Worm (Caenorhabditis elegans) whole organism, early embryonic: ENCODE measurements around the gene K03B4.8.

ENCODE experiments used
- B0310.2 ChIP-seq: sonication (generic microtip); optimal IDR thresholded peaks from 2 replicates; lab custom pipeline; 2016; ENCODE audit warnings: mild to moderate bottlenecking, missing genetic modification characterization, missing compliant biosample characterization
- F13C5.2 ChIP-seq: sonication (generic microtip); optimal IDR thresholded peaks from 2 replicates; lab custom pipeline; 2017; ENCODE audit warnings: mild to moderate bottlenecking, missing genetic modification characterization, inconsistent platforms, missing compliant biosample characterization
- ama-1 ChIP-seq: fragments of 150-350 bp; optimal IDR thresholded peaks from 2 replicates; lab custom pipeline; 2014
- ceh-13 ChIP-seq: fragments of 200-800 bp; sonication (Bioruptor generic); optimal IDR thresholded peaks from 2 replicates; lab custom pipeline; 2018; ENCODE audit warnings: mild to moderate bottlenecking, missing genetic modification characterization, missing compliant biosample characterization
- ceh-36 ChIP-seq: sonication (generic microtip); optimal IDR thresholded peaks from 2 replicates; lab custom pipeline; 2016; ENCODE audit warnings: missing genetic modification characterization, inconsistent platforms, missing compliant biosample characterization
- ets-7 ChIP-seq: sonication (generic microtip); optimal IDR thresholded peaks from 2 replicates; lab custom pipeline; 2016; ENCODE audit warnings: missing genotype, missing genetic modification characterization, missing compliant biosample characterization
- hmbx-1 ChIP-seq: sonication (generic microtip); optimal IDR thresholded peaks from 2 replicates; lab custom pipeline; 2016; ENCODE audit warnings: mild to moderate bottlenecking, missing genetic modification characterization, missing compliant biosample characterization
- hmg-4 ChIP-seq: fragments of 200-800 bp; sonication (Bioruptor generic); optimal IDR thresholded peaks from 2 replicates; lab custom pipeline; 2018; ENCODE audit warnings: mild to moderate bottlenecking, missing genetic modification characterization, missing compliant biosample characterization
- hnd-1 ChIP-seq: sonication (generic microtip); optimal IDR thresholded peaks from 2 replicates; lab custom pipeline; 2016; ENCODE audit warnings: missing genetic modification characterization, missing compliant biosample characterization
- pes-1 ChIP-seq: fragments of 200-800 bp; sonication (Bioruptor generic); IDR thresholded peaks from 2 replicates; pipeline ENCODE4 v1.3.6; 2022; ENCODE audit warnings: missing genetic modification reagents, missing genetic modification characterization, missing compliant biosample characterization
- scrt-1 ChIP-seq: fragments of 200-800 bp; sonication (Bioruptor generic); IDR thresholded peaks from 2 replicates; pipeline ENCODE4 v1.3.6; 2022; ENCODE audit warnings: missing genetic modification characterization, missing compliant biosample characterization
- tbx-11 ChIP-seq: fragments of 200-800 bp; sonication (Bioruptor generic); IDR thresholded peaks from 2 replicates; pipeline ENCODE4 v1.3.6; 2022; ENCODE audit warnings: missing genetic modification characterization, missing compliant biosample characterization
- tbx-37 ChIP-seq: fragments of 200-800 bp; sonication (Bioruptor generic); conservative IDR thresholded peaks from 2 replicates; pipeline ENCODE4 v1.3.6; 2022; ENCODE audit warnings: missing genetic modification reagents, missing genetic modification characterization, missing compliant biosample characterization
- tra-4 ChIP-seq: sonication (generic microtip); optimal IDR thresholded peaks from 2 replicates; lab custom pipeline; 2017; ENCODE audit warnings: missing genetic modification characterization, missing compliant biosample characterization

Gene K03B4.8

ce11 chrV:4624717-4625116, 49.7 kb downstream of the K03B4.8 start:
- no peak for TF ChIP-seq hmg-4
- TF ChIP-seq F13C5.2 (tag; lab: Kevin White, UChicago) = no peak
- TF ChIP-seq ama-1 (lab: Kevin White, UChicago) = no peak
- TF ChIP-seq ceh-36 (tag; lab: Kevin White, UChicago) = no peak
- no peak for TF ChIP-seq ceh-13 (GFP tag; lab: Kevin White, UChicago)
- TF ChIP-seq tbx-37 (GFP tag; lab: Robert Waterston, UW) = no peak
- no peak for TF ChIP-seq ets-7 (tag; lab: Kevin White, UChicago)
- TF ChIP-seq tbx-11 = no peak
- no peak for TF ChIP-seq pes-1 (GFP tag; lab: Robert Waterston, UW)
- TF ChIP-seq hnd-1 = no peak
- TF ChIP-seq scrt-1 (GFP tag; lab: Robert Waterston, UW) = no peak
- no peak for TF ChIP-seq tra-4 (tag; lab: Kevin White, UChicago)
- TF ChIP-seq B0310.2 = no peak
- no peak for TF ChIP-seq hmbx-1 (tag; lab: Kevin White, UChicago)
